Fruit fly (Drosophila melanogaster) whole organism, embryonic: ENCODE results near the gene CG16812.
A peak's percentile ranks its signal among the peaks of the same experiment; 100 is the strongest.

ENCODE experiments used
- Adf1 ChIP-seq: fragments of 200-800 bp; sonication (Bioruptor generic); IDR thresholded peaks from 2 replicates; pipeline ENCODE4 v1.3.6; 2022; ENCODE audit warnings: missing biosample characterization, missing genetic modification characterization
- CG10431 ChIP-seq: fragments of 200-800 bp; sonication (Bioruptor generic); optimal IDR thresholded peaks from 3 replicates; lab custom pipeline; 2018; ENCODE audit warnings: missing biosample characterization, mild to moderate bottlenecking, missing genetic modification characterization
- CG10543 ChIP-seq: fragments of 200-800 bp; sonication (Bioruptor generic); optimal IDR thresholded peaks from 3 replicates; lab custom pipeline; 2017; ENCODE audit warnings: missing biosample characterization, mild to moderate bottlenecking, missing genetic modification characterization, moderate library complexity
- CG13424 ChIP-seq: fragments of 200-800 bp; sonication (Bioruptor generic); optimal IDR thresholded peaks from 2 replicates; lab custom pipeline; 2019; ENCODE audit warnings: missing biosample characterization, mild to moderate bottlenecking, missing genetic modification characterization, moderate library complexity
- CG16813 ChIP-seq: fragments of 200-800 bp; sonication (Bioruptor generic); IDR thresholded peaks from 3 replicates; pipeline ENCODE4 v1.3.6; 2022; ENCODE audit warnings: missing biosample characterization, missing genetic modification characterization; ENCODE audit not compliant: partially characterized antibody
- CG17385 ChIP-seq: fragments of 200-800 bp; sonication (Bioruptor generic); optimal IDR thresholded peaks from 3 replicates; lab custom pipeline; 2018; ENCODE audit warnings: missing biosample characterization, mild to moderate bottlenecking, missing genetic modification characterization
- CG33213 ChIP-seq: fragments of 200-800 bp; sonication (Bioruptor generic); optimal IDR thresholded peaks from 3 replicates; lab custom pipeline; 2016; ENCODE audit warnings: missing biosample characterization, missing genetic modification characterization
- CG34376 ChIP-seq: fragments of 200-800 bp; sonication (Bioruptor generic); optimal IDR thresholded peaks from 2 replicates; lab custom pipeline; 2018; ENCODE audit warnings: missing biosample characterization, mild to moderate bottlenecking, missing genetic modification characterization
- CG34422 ChIP-seq: fragments of 200-800 bp; sonication (Bioruptor generic); IDR thresholded peaks from 3 replicates; pipeline ENCODE4 v1.3.6; 2022; ENCODE audit warnings: missing biosample characterization, missing genetic modification characterization
- CG4707 ChIP-seq: fragments of 200-800 bp; sonication (Bioruptor generic); optimal IDR thresholded peaks from 2 replicates; lab custom pipeline; 2018; ENCODE audit warnings: missing biosample characterization, mild to moderate bottlenecking, missing genetic modification characterization, moderate library complexity
- CG9797 ChIP-seq: fragments of 200-800 bp; sonication (Bioruptor generic); optimal IDR thresholded peaks from 3 replicates; lab custom pipeline; 2018; ENCODE audit warnings: missing biosample characterization, mild to moderate bottlenecking, missing genetic modification characterization
- CoRest ChIP-seq: fragments of 200-800 bp; sonication (Bioruptor generic); optimal IDR thresholded peaks from 3 replicates; lab custom pipeline; 2018; ENCODE audit warnings: missing biosample characterization, mild to moderate bottlenecking, missing genetic modification characterization, moderate library complexity
- D19A ChIP-seq: fragments of 200-800 bp; optimal IDR thresholded peaks from 3 replicates; lab custom pipeline; 2019; ENCODE audit warnings: missing biosample characterization, mild to moderate bottlenecking, missing genetic modification characterization, moderate library complexity
- Dip2 ChIP-seq: fragments of 200-800 bp; sonication (Bioruptor generic); IDR thresholded peaks from 2 replicates; pipeline ENCODE4 v1.3.6; 2022; ENCODE audit warnings: missing biosample characterization, missing genetic modification characterization
- Dll ChIP-seq: fragments of 200-800 bp; sonication (Bioruptor generic); IDR thresholded peaks from 4 replicates; pipeline ENCODE4 v1.3.6; 2022; ENCODE audit warnings: missing biosample characterization, missing genetic modification characterization; ENCODE audit not compliant: partially characterized antibody
- Doc3 ChIP-seq: fragments of 200-800 bp; sonication (Bioruptor generic); IDR thresholded peaks from 3 replicates; pipeline ENCODE4 v1.3.6; 2022; ENCODE audit warnings: missing biosample characterization, missing genetic modification characterization; ENCODE audit not compliant: partially characterized antibody
- Dp ChIP-seq: fragments of 200-800 bp; sonication (Bioruptor generic); optimal IDR thresholded peaks from 2 replicates; lab custom pipeline; 2018; ENCODE audit warnings: missing biosample characterization, mild to moderate bottlenecking, missing genetic modification characterization, moderate library complexity
- E2f2 ChIP-seq: fragments of 200-800 bp; sonication (Bioruptor generic); IDR thresholded peaks from 2 replicates; pipeline ENCODE4 v1.3.6; 2022; ENCODE audit warnings: missing biosample characterization, missing genetic modification characterization
- Elba2 ChIP-seq: fragments of 200-800 bp; sonication (Bioruptor generic); optimal IDR thresholded peaks from 3 replicates; lab custom pipeline; 2016; ENCODE audit warnings: missing biosample characterization, missing genetic modification characterization
- GATAe ChIP-seq: fragments of 200-800 bp; sonication (Bioruptor generic); conservative IDR thresholded peaks from 2 replicates; pipeline ENCODE4 v1.3.6; 2022; ENCODE audit warnings: missing biosample characterization, missing genetic modification characterization
- H15 ChIP-seq: fragments of 200-800 bp; sonication (Bioruptor generic); IDR thresholded peaks from 3 replicates; pipeline ENCODE4 v1.3.6; 2022; ENCODE audit warnings: missing biosample characterization, missing genetic modification characterization
- HmgD ChIP-seq: fragments of 200-800 bp; sonication (Bioruptor generic); optimal IDR thresholded peaks from 3 replicates; lab custom pipeline; 2016; ENCODE audit warnings: missing biosample characterization, missing genetic modification characterization
- Myb ChIP-seq: fragments of 200-800 bp; sonication (Bioruptor generic); optimal IDR thresholded peaks from 2 replicates; lab custom pipeline; 2016; ENCODE audit warnings: missing biosample characterization, missing genetic modification characterization
- Six4 ChIP-seq: fragments of 200-800 bp; sonication (Bioruptor generic); optimal IDR thresholded peaks from 2 replicates; lab custom pipeline; 2016; ENCODE audit warnings: missing biosample characterization, missing genetic modification characterization
- Ssrp ChIP-seq: fragments of 200-800 bp; sonication (Bioruptor generic); optimal IDR thresholded peaks from 2 replicates; lab custom pipeline; 2018; ENCODE audit warnings: missing biosample characterization, mild to moderate bottlenecking, missing genetic modification characterization, moderate library complexity
- al ChIP-seq: fragments of 200-800 bp; sonication (Bioruptor generic); IDR thresholded peaks from 2 replicates; pipeline ENCODE4 v1.3.6; 2022; ENCODE audit warnings: missing biosample characterization, missing genetic modification characterization
- amos ChIP-seq: fragments of 200-800 bp; sonication (Bioruptor generic); IDR thresholded peaks from 2 replicates; pipeline ENCODE4 v1.3.6; 2022; ENCODE audit warnings: missing biosample characterization, missing genetic modification characterization; ENCODE audit not compliant: partially characterized antibody
- chm ChIP-seq: fragments of 200-800 bp; sonication (Bioruptor generic); IDR thresholded peaks from 2 replicates; pipeline ENCODE4 v1.3.6; 2022; ENCODE audit warnings: missing biosample characterization, missing genetic modification characterization
- crp ChIP-seq, 2 experiments: fragments of 200-800 bp; sonication (Bioruptor generic); optimal IDR thresholded peaks; 2 replicates in 1 of 2; 3 replicates in 1 of 2; lab custom pipeline; 2017; ENCODE audit warnings: missing biosample characterization in 2 of 2, missing genetic modification characterization in 2 of 2, mild to moderate bottlenecking in 1 of 2, moderate library complexity in 1 of 2
- dan ChIP-seq: fragments of 200-800 bp; sonication (Bioruptor generic); IDR thresholded peaks from 2 replicates; pipeline ENCODE4 v1.3.6; 2022; ENCODE audit warnings: missing biosample characterization, missing genetic modification characterization
- dmrt11E ChIP-seq: fragments of 200-800 bp; sonication (Bioruptor generic); optimal IDR thresholded peaks from 3 replicates; lab custom pipeline; 2018; ENCODE audit warnings: missing biosample characterization, mild to moderate bottlenecking, missing genetic modification characterization, moderate library complexity
- dysf ChIP-seq: fragments of 200-800 bp; sonication (Bioruptor generic); IDR thresholded peaks from 3 replicates; pipeline ENCODE4 v1.3.6; 2022; ENCODE audit warnings: missing biosample characterization, missing genetic modification characterization
- gro ChIP-seq: fragments of 200-800 bp; sonication (Bioruptor generic); optimal IDR thresholded peaks from 2 replicates; lab custom pipeline; 2016; ENCODE audit warnings: missing biosample characterization, missing genetic modification characterization
- hb ChIP-seq: fragments of 200-800 bp; sonication (Bioruptor generic); IDR thresholded peaks from 3 replicates; pipeline ENCODE4 v1.3.6; 2022; ENCODE audit warnings: missing biosample characterization, missing genetic modification characterization; ENCODE audit not compliant: partially characterized antibody
- inv ChIP-seq: fragments of 200-800 bp; sonication (Bioruptor generic); IDR thresholded peaks from 2 replicates; pipeline ENCODE4 v1.3.6; 2022; ENCODE audit warnings: missing biosample characterization, missing genetic modification characterization; ENCODE audit not compliant: partially characterized antibody
- mld ChIP-seq: fragments of 200-800 bp; sonication (Bioruptor generic); IDR thresholded peaks from 3 replicates; pipeline ENCODE4 v1.3.6; 2022; ENCODE audit warnings: missing biosample characterization, missing genetic modification characterization; ENCODE audit not compliant: partially characterized antibody
- nmo ChIP-seq: fragments of 200-800 bp; sonication (Bioruptor generic); optimal IDR thresholded peaks from 2 replicates; lab custom pipeline; 2018; ENCODE audit warnings: missing biosample characterization, mild to moderate bottlenecking, missing genetic modification characterization, moderate library complexity
- pfk ChIP-seq: fragments of 200-800 bp; sonication (Bioruptor generic); optimal IDR thresholded peaks from 2 replicates; lab custom pipeline; 2018; ENCODE audit warnings: missing biosample characterization, mild to moderate bottlenecking, missing genetic modification characterization, moderate library complexity
- pzg ChIP-seq: fragments of 200-800 bp; sonication (Bioruptor generic); optimal IDR thresholded peaks from 3 replicates; lab custom pipeline; 2018; ENCODE audit warnings: missing biosample characterization, mild to moderate bottlenecking, missing genetic modification characterization, moderate library complexity
- sens ChIP-seq: fragments of 200-800 bp; sonication (Bioruptor generic); peaks from one replicate; lab custom pipeline; 2016; ENCODE audit warnings: missing biosample characterization, missing genetic modification characterization
- sna ChIP-seq: fragments of 200-800 bp; sonication (Bioruptor generic); IDR thresholded peaks from 2 replicates; pipeline ENCODE4 v1.3.6; 2022; ENCODE audit warnings: missing biosample characterization, missing genetic modification characterization; ENCODE audit not compliant: partially characterized antibody
- sob ChIP-seq: fragments of 200-800 bp; sonication (Bioruptor generic); IDR thresholded peaks from 2 replicates; pipeline ENCODE4 v1.3.6; 2022; ENCODE audit warnings: missing biosample characterization, missing genetic modification characterization
- stc ChIP-seq: fragments of 200-800 bp; sonication (Bioruptor generic); IDR thresholded peaks from 2 replicates; pipeline ENCODE4 v1.3.6; 2022; ENCODE audit warnings: missing biosample characterization, missing genetic modification characterization
- tup ChIP-seq: fragments of 200-800 bp; sonication (Bioruptor generic); optimal IDR thresholded peaks from 2 replicates; lab custom pipeline; 2016; ENCODE audit warnings: missing biosample characterization, mild to moderate bottlenecking, missing genetic modification characterization, moderate library complexity
- vvl ChIP-seq: fragments of 200-800 bp; sonication (Bioruptor generic); IDR thresholded peaks from 2 replicates; pipeline ENCODE4 v1.3.6; 2022; ENCODE audit warnings: missing biosample characterization, missing genetic modification characterization

The CG16812 gene

DNA sequence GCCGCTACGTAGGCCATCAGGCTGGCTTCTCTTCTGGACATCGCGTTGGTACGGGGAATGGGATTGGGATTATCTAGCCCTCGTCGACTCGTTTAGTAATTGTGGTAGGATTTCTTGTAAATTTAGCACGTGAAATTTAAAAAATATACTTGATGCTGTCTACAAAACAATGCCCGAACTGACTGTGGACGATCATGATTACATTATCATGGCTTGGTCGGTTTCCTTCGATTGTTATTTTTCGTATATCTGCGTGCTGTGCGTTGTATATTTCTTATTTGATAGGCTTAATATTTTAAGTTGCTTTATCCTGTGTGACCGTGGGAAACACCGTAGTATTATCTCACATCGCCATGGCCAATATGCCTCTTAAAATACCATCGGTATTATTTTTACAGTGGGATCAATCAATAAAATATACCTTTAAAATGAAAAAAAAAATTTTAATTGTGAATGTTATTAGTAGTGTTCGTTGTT lies 19.4 kb upstream of the CG16812 start, which contains the start of gene CG16972 (continued):
- 0 out of 2 replicates have a peak, but pooled peaks have one; percentile 9 for TF ChIP-seq amos (GFP tag; lab: Robert Waterston, UW)
- peak; percentile 30 for TF ChIP-seq Elba2 (GFP tag; lab: Kevin White, UChicago)
- no peak for TF ChIP-seq H15 (GFP tag; lab: Robert Waterston, UW)
- TF ChIP-seq CG4707 (GFP tag; lab: Kevin White, UChicago), result peak; percentile 89
- 0 out of 3 replicates have a peak, but pooled peaks have one; percentile 29 for TF ChIP-seq mld (GFP tag; lab: Robert Waterston, UW)

DNA sequence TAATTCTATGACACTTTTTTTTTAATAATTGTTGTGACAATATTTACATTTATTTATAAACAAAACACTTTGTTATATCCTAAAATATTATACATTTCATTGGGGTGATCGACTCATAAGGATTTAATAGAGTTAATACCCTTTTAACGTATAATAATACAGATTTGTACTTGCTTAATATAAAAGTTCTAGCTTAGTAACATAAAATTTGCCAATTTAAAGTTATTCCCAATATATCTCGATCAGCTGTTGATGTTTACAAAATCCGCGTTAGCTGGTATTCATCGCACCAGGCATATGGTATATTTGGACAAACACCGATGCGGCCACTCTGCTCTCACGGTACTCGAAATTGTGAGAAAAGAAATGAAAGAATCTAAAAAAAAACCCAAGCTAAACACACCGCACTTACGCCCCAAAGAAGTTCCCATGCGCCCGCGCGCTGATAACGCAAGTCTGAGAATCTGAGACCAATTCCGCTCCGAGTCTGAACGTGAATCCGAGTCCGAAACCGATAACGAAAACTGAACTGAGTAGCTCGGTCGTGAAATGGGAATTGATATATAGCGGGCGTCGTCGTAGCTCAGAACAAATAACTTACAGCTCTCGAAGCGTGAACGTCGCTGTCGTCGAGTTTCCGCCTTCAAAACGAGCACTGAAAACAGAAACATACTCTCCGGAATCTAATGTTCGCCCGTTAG lies 18.8 kb upstream of the CG16812 start, which contains the start of gene Pect:
TSS of gene Pect (plus strand) at position 326 of the 701 bp plus-strand sequence.
- peak; percentile 5 for TF ChIP-seq pfk (GFP tag; lab: Kevin White, UChicago)
- peak; percentile 46 for TF ChIP-seq Ssrp
- no peak for TF ChIP-seq dan (GFP tag; lab: Robert Waterston, UW)
- peak; percentile 59 for TF ChIP-seq CG13424
- peak; percentile 19; the same call in 1 of the 2 replicates for TF ChIP-seq stc (GFP tag; lab: Robert Waterston, UW)
- peak; percentile 58 for TF ChIP-seq CoRest (tag; lab: Kevin White, UChicago)
- peak; percentile 80 for TF ChIP-seq CG9797 (GFP tag; lab: Kevin White, UChicago)
- no peak for TF ChIP-seq CG10431
- TF ChIP-seq Myb (GFP tag; lab: Kevin White, UChicago), result peak; percentile 6
- peak; percentile 82 to 95 for TF ChIP-seq crp (GFP tag; optimal IDR thresholded peaks at IDR 0.05; lab: Kevin White, UChicago)
- peak; percentile 53 for TF ChIP-seq CG16813 (GFP tag; lab: Robert Waterston, UW)
- TF ChIP-seq Adf1, result peak; percentile 29
- TF ChIP-seq hb (GFP tag; lab: Robert Waterston, UW), result no peak
- 0 out of 3 replicates have a peak, but pooled peaks have one; percentile 36 for TF ChIP-seq Doc3 (GFP tag; lab: Robert Waterston, UW)
- TF ChIP-seq sens (GFP tag; lab: Kevin White, UChicago), result peak; percentile 6
- peak; percentile 56; the same call in 1 of the 2 replicates for TF ChIP-seq GATAe (GFP tag; lab: Robert Waterston, UW)
- TF ChIP-seq sob (GFP tag; lab: Robert Waterston, UW), result peak; percentile 55; the same call in 1 of the 2 replicates
- no peak for TF ChIP-seq Dip2 (GFP tag; lab: Robert Waterston, UW)
- peak; percentile 92 for TF ChIP-seq CG10543 (GFP tag; lab: Kevin White, UChicago)
- TF ChIP-seq chm (GFP tag; lab: Robert Waterston, UW), result peak; percentile 63; the same call in 1 of the 2 replicates
- TF ChIP-seq CG34376 (GFP tag; lab: Kevin White, UChicago), result peak; percentile 96
- peak; percentile 62 for TF ChIP-seq gro (GFP tag; lab: Kevin White, UChicago)
- peak; percentile 37 for TF ChIP-seq dmrt11E (tag; lab: Kevin White, UChicago)
- 0 out of 2 replicates have a peak, but pooled peaks have one; percentile 35 for TF ChIP-seq sna (GFP tag; lab: Robert Waterston, UW)
- TF ChIP-seq D19A (tag; lab: Kevin White, UChicago), result no peak
- peak; percentile 62; the same call in 2 of the 4 replicates for TF ChIP-seq Dll (GFP tag; lab: Robert Waterston, UW)
- peak; percentile 10 for TF ChIP-seq Dp (GFP tag; lab: Kevin White, UChicago)
- TF ChIP-seq al (GFP tag; lab: Robert Waterston, UW), result 0 out of 2 replicates have a peak, but pooled peaks have one; percentile 27
- TF ChIP-seq tup (GFP tag; lab: Kevin White, UChicago), result no peak
- TF ChIP-seq nmo (GFP tag; lab: Kevin White, UChicago), result peak; percentile 73
- peak; percentile 58 for TF ChIP-seq pzg
- TF ChIP-seq HmgD (GFP tag; lab: Kevin White, UChicago), result peak; percentile 34
- TF ChIP-seq CG17385 (GFP tag; lab: Kevin White, UChicago), result peak; percentile 5
- 0 out of 3 replicates have a peak, but pooled peaks have one; percentile 2 for TF ChIP-seq dysf (GFP tag; lab: Robert Waterston, UW)
- 0 out of 2 replicates have a peak, but pooled peaks have one; percentile 6 for TF ChIP-seq E2f2 (GFP tag; lab: Robert Waterston, UW)
- TF ChIP-seq inv, result peak; percentile 44; the same call in 1 of the 2 replicates
- peak; percentile 4 for TF ChIP-seq Six4 (GFP tag; lab: Kevin White, UChicago)
- TF ChIP-seq CG34422 (GFP tag; lab: Robert Waterston, UW), result peak; percentile 15; the same call in 1 of the 3 replicates
- peak; percentile 18; the same call in 1 of the 2 replicates for TF ChIP-seq vvl (GFP tag; lab: Robert Waterston, UW)
- TF ChIP-seq CG33213, result peak; percentile 0
